Fruit fly (Drosophila melanogaster) whole organism, wandering third instar larva: Measurements from ENCODE around the gene CG7387.

ENCODE experiments used
- Abd-B ChIP-seq: fragments of >200 bp; optimal IDR thresholded peaks from 2 replicates; lab custom pipeline; 2017; ENCODE audit warnings: missing biosample characterization, missing genetic modification characterization
- CG32264 ChIP-seq: fragments of 200-800 bp; sonication (Bioruptor generic); optimal IDR thresholded peaks from 2 replicates; lab custom pipeline; 2016; ENCODE audit warnings: missing biosample characterization, missing genetic modification characterization
- CG9705 ChIP-seq: fragments of 200-800 bp; sonication (Bioruptor generic); optimal IDR thresholded peaks from 2 replicates; lab custom pipeline; 2018; ENCODE audit warnings: missing biosample characterization, mild to moderate bottlenecking, missing genetic modification characterization
- CrebA ChIP-seq: fragments of 200-800 bp; sonication (Bioruptor generic); optimal IDR thresholded peaks from 2 replicates; lab custom pipeline; 2016; ENCODE audit warnings: missing biosample characterization, mild to moderate bottlenecking, missing genetic modification characterization, borderline replicate concordance
- Dfd ChIP-seq: fragments of >200 bp; optimal IDR thresholded peaks from 2 replicates; lab custom pipeline; 2017; ENCODE audit warnings: missing biosample characterization, missing genetic modification characterization
- Dif ChIP-seq: fragments of 200-275, 200-300 bp; sonication (Bioruptor generic); optimal IDR thresholded peaks from 2 replicates; lab custom pipeline; 2018; ENCODE audit warnings: missing biosample characterization, missing genetic modification characterization; ENCODE audit not compliant: partially characterized antibody
- GATAd ChIP-seq: sonication (Bioruptor generic); optimal IDR thresholded peaks from 2 replicates; lab custom pipeline; 2016; ENCODE audit warnings: missing biosample characterization, missing genetic modification characterization
- HLH106 ChIP-seq: fragments of 200-800 bp; optimal IDR thresholded peaks from 3 replicates; lab custom pipeline; 2019; ENCODE audit warnings: missing biosample characterization, mild to moderate bottlenecking, missing genetic modification characterization, moderate library complexity
- Hnf4 ChIP-seq: fragments of 200-800 bp; sonication (Bioruptor generic); optimal IDR thresholded peaks from 2 replicates; lab custom pipeline; 2016; ENCODE audit warnings: missing biosample characterization, mild to moderate bottlenecking, missing genetic modification characterization
- Hr78 ChIP-seq: fragments of >200 bp; optimal IDR thresholded peaks from 2 replicates; lab custom pipeline; 2017; ENCODE audit warnings: missing biosample characterization, missing genetic modification characterization
- Hr83 ChIP-seq: fragments of 200-300 bp; sonication (Bioruptor generic); optimal IDR thresholded peaks from 2 replicates; lab custom pipeline; 2016; ENCODE audit warnings: missing biosample characterization, mild to moderate bottlenecking, missing genetic modification characterization, moderate library complexity; ENCODE audit not compliant: poor library complexity, severe bottlenecking
- Jra ChIP-seq: sonication (Bioruptor generic); optimal IDR thresholded peaks from 2 replicates; lab custom pipeline; 2016; ENCODE audit warnings: missing biosample characterization, missing genetic modification characterization
- Mio ChIP-seq: sonication (Bioruptor generic); optimal IDR thresholded peaks from 2 replicates; lab custom pipeline; 2016; ENCODE audit warnings: missing biosample characterization, missing genetic modification characterization
- Myc ChIP-seq: fragments of >200 bp; optimal IDR thresholded peaks from 2 replicates; lab custom pipeline; 2017
- N ChIP-seq: fragments of >200 bp; optimal IDR thresholded peaks from 2 replicates; lab custom pipeline; 2018; ENCODE audit warnings: missing biosample characterization, missing external identifiers, missing genetic modification characterization
- OdsH ChIP-seq: fragments of 200-800 bp; sonication (Bioruptor generic); optimal IDR thresholded peaks from 2 replicates; lab custom pipeline; 2016; ENCODE audit warnings: missing biosample characterization, mild to moderate bottlenecking, missing genetic modification characterization
- Rel ChIP-seq, 2 experiments: fragments of 200-800 bp; sonication (Bioruptor generic) in 1 of 2; optimal IDR thresholded peaks; 2 replicates in 1 of 2; 3 replicates in 1 of 2; lab custom pipeline; 2016 to 2019; ENCODE audit warnings: mild to moderate bottlenecking in 2 of 2, missing biosample characterization in 2 of 2, missing genetic modification characterization in 2 of 2, moderate library complexity in 1 of 2
- Sp1 ChIP-seq: fragments of 200-800 bp; sonication (Bioruptor generic); optimal IDR thresholded peaks from 3 replicates; lab custom pipeline; 2019; ENCODE audit warnings: missing biosample characterization, mild to moderate bottlenecking, missing genetic modification characterization, moderate library complexity
- Vsx2 ChIP-seq: fragments of 200-300, 225-300 bp; sonication (Bioruptor generic); optimal IDR thresholded peaks from 2 replicates; lab custom pipeline; 2018; ENCODE audit warnings: missing biosample characterization, missing genetic modification characterization; ENCODE audit not compliant: partially characterized antibody
- br ChIP-seq: fragments of 200-800 bp; sonication (Bioruptor generic); optimal IDR thresholded peaks from 2 replicates; lab custom pipeline; 2016; ENCODE audit warnings: missing biosample characterization, missing genetic modification characterization
- brk ChIP-seq: fragments of 200-800 bp; sonication (Bioruptor generic); optimal IDR thresholded peaks from 2 replicates; lab custom pipeline; 2016; ENCODE audit warnings: missing biosample characterization, mild to moderate bottlenecking, missing genetic modification characterization
- dl ChIP-seq, 2 experiments: fragments of 175-275, 200-275 bp in 1 of 2; fragments of 200-275 bp in 1 of 2; sonication (Bioruptor generic); optimal IDR thresholded peaks; lab custom pipeline; 2018; ENCODE audit warnings: mild to moderate bottlenecking in 2 of 2, missing biosample characterization in 2 of 2, missing genetic modification characterization in 2 of 2, moderate library complexity in 2 of 2; ENCODE audit not compliant: partially characterized antibody in 2 of 2, insufficient read depth in 1 of 2
- dmrt93B ChIP-seq: fragments of 200-800 bp; sonication (Bioruptor generic); optimal IDR thresholded peaks from 2 replicates; lab custom pipeline; 2018; ENCODE audit warnings: missing biosample characterization, mild to moderate bottlenecking, missing genetic modification characterization
- dsf ChIP-seq: sonication (Bioruptor generic); optimal IDR thresholded peaks from 2 replicates; lab custom pipeline; 2016; ENCODE audit warnings: missing biosample characterization, missing genetic modification characterization, borderline replicate concordance
- ey ChIP-seq: fragments of 200-800 bp; sonication (Bioruptor generic); optimal IDR thresholded peaks from 2 replicates; lab custom pipeline; 2016; ENCODE audit warnings: missing biosample characterization, missing genetic modification characterization
- foxo ChIP-seq, 2 experiments: fragments of 200-800 bp; sonication (Bioruptor generic); optimal IDR thresholded peaks; 2 replicates in 1 of 2; 3 replicates in 1 of 2; lab custom pipeline; 2016 to 2017; ENCODE audit warnings: missing biosample characterization in 2 of 2, missing genetic modification characterization in 2 of 2
- fru ChIP-seq: fragments of 200-800 bp; sonication (Bioruptor generic); optimal IDR thresholded peaks from 3 replicates; lab custom pipeline; 2016; ENCODE audit warnings: missing biosample characterization, mild to moderate bottlenecking, missing genetic modification characterization
- h ChIP-seq: fragments of 200-800 bp; sonication (Bioruptor generic); optimal IDR thresholded peaks from 3 replicates; lab custom pipeline; 2016; ENCODE audit warnings: missing biosample characterization, mild to moderate bottlenecking, missing genetic modification characterization
- jim ChIP-seq: fragments of 175-275, 200-325 bp; sonication (Bioruptor generic); optimal IDR thresholded peaks from 2 replicates; lab custom pipeline; 2016; ENCODE audit warnings: missing biosample characterization, mild to moderate bottlenecking, missing genetic modification characterization
- lola ChIP-seq: fragments of >200 bp; optimal IDR thresholded peaks from 2 replicates; lab custom pipeline; 2017; ENCODE audit warnings: missing biosample characterization, missing genetic modification characterization
- pan ChIP-seq: fragments of >200 bp; optimal IDR thresholded peaks from 2 replicates; lab custom pipeline; 2017
- psq ChIP-seq: fragments of 200-800 bp; sonication (Bioruptor generic); optimal IDR thresholded peaks from 3 replicates; lab custom pipeline; 2017; ENCODE audit warnings: missing biosample characterization, mild to moderate bottlenecking, missing genetic modification characterization, moderate library complexity
- rgr ChIP-seq: fragments of 200-800 bp; sonication (Bioruptor generic); optimal IDR thresholded peaks from 3 replicates; lab custom pipeline; 2016; ENCODE audit warnings: missing biosample characterization, mild to moderate bottlenecking, missing genetic modification characterization
- sage ChIP-seq: fragments of 200-800 bp; sonication (Bioruptor generic); optimal IDR thresholded peaks from 2 replicates; lab custom pipeline; 2016; ENCODE audit warnings: missing biosample characterization, mild to moderate bottlenecking, missing genetic modification characterization
- sv ChIP-seq: fragments of 200-800 bp; sonication (Bioruptor generic); optimal IDR thresholded peaks from 3 replicates; lab custom pipeline; 2016; ENCODE audit warnings: missing biosample characterization, missing genetic modification characterization
- tai ChIP-seq: sonication (Bioruptor generic); optimal IDR thresholded peaks from 2 replicates; lab custom pipeline; 2016; ENCODE audit warnings: missing biosample characterization, missing genetic modification characterization
- usp ChIP-seq: fragments of >200 bp; optimal IDR thresholded peaks from 2 replicates; lab custom pipeline; 2017; ENCODE audit warnings: missing biosample characterization, missing genetic modification characterization
- woc ChIP-seq: sonication (Bioruptor generic); optimal IDR thresholded peaks from 2 replicates; lab custom pipeline; 2016; ENCODE audit warnings: missing biosample characterization, mild to moderate bottlenecking, missing genetic modification characterization

The CG7387 gene

DNA sequence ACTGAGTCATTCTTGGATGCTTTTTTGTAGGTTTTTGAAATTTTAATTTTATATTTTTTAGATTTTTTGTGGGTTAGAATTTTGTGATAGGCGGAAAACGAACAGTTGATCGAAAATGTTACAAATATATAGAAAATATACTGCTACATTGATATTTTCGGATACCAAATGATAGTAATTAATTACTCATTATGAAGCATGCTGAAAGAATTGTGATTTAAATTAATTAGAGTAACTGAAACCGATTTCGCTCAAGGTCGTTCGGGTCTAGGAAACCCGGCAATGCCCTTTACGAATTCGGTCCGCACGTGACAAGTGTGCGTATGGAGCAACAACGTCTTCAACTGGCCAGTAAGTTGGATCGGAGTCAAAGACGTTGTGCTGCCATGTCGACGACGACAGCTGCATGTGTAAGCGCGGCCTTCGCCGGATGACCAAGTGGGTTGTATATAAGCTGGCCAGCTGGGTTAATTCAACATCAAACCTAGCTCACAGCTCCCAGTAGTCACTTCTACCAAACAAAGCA lies 9.5 kb upstream of the CG7387 start, which contains the start of the genes CG7366 and CG13679:
Gene CG7366, minus strand, starts transcription at position 101 of the 526 bp plus-strand sequence.
Gene CG13679, plus strand, starts transcription at position 476 of the 526 bp plus-strand sequence.
- TF ChIP-seq pan (lab: Kevin White, UChicago) (no peak), sv (no peak), Sp1 (GFP tag; lab: Kevin White, UChicago) (no peak), dsf (GFP tag; lab: Kevin White, UChicago) (no peak), woc (GFP tag; lab: Kevin White, UChicago) (no peak), Hnf4 (GFP tag; lab: Kevin White, UChicago) (no peak)

DNA sequence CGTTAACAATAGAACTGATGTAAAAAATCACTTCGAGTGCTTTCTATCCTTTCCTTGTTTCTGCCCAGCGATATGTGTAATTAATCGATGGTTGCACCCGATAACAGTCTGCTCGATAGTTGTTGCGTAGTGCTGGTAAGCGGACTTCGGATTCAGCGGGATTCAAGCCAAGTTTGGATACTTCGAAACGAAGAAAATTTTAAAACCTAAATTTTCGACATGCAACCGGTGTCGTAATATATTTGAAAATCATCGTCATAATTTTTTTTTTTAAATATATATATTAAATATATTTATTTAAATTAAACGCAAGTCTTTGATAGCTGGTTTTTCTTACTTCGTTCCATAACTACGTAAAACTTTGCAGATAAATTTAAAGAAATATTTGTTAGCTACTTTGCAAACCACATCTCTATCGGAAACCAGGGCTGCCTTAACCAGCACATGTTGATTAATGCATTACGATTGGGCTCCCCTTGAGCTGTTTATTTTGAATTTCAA lies 4.9 kb upstream of the CG7387 start, which contains the start of the genes UbcE2M and Dhps:
Gene UbcE2M, minus strand, starts transcription at position 209 of the 501 bp plus-strand sequence.
Gene Dhps, plus strand, starts transcription at position 429 of the 501 bp plus-strand sequence.
- TF ChIP-seq Vsx2 (GFP tag; lab: Kevin White, UChicago): no peak
- no peak for TF ChIP-seq dl (GFP tag; optimal IDR thresholded peaks at IDR 0.05; lab: Kevin White, UChicago; ENCODE audit: insufficient read depth in 1 of 2, partially characterized antibody in 2 of 2)
- peak in 1 of 2 experiments; percentile 77 for TF ChIP-seq foxo (GFP tag; optimal IDR thresholded peaks at IDR 0.05; lab: Kevin White, UChicago)
- TF ChIP-seq woc (GFP tag; lab: Kevin White, UChicago): peak; percentile 46
- TF ChIP-seq CG32264 (GFP tag; lab: Kevin White, UChicago): no peak
- no peak for TF ChIP-seq N (GFP tag; lab: Kevin White, UChicago)
- no peak for TF ChIP-seq CrebA
- no peak for TF ChIP-seq pan (lab: Kevin White, UChicago)
- no peak for TF ChIP-seq tai (GFP tag; lab: Kevin White, UChicago)
- peak; percentile 79 for TF ChIP-seq HLH106 (tag; lab: Kevin White, UChicago)
- no peak for TF ChIP-seq Mio
- TF ChIP-seq rgr (GFP tag; lab: Kevin White, UChicago): peak; percentile 72
- TF ChIP-seq dsf (GFP tag; lab: Kevin White, UChicago): no peak
- TF ChIP-seq Dfd: no peak
- peak; percentile 86 for TF ChIP-seq dmrt93B (GFP tag; lab: Kevin White, UChicago)
- TF ChIP-seq brk (GFP tag; lab: Kevin White, UChicago): no peak
- TF ChIP-seq Jra (GFP tag; lab: Kevin White, UChicago): no peak
- TF ChIP-seq Hnf4 (GFP tag; lab: Kevin White, UChicago): no peak
- TF ChIP-seq ey (GFP tag; lab: Kevin White, UChicago): peak; percentile 54
- TF ChIP-seq jim (GFP tag; lab: Kevin White, UChicago): no peak
- no peak for TF ChIP-seq sv
- peak; percentile 61 for TF ChIP-seq OdsH
- peak; percentile 40 for TF ChIP-seq Hr83 (GFP tag; lab: Kevin White, UChicago)
- TF ChIP-seq CG9705 (GFP tag; lab: Kevin White, UChicago): peak; percentile 67
- TF ChIP-seq lola (GFP tag; lab: Kevin White, UChicago): no peak
- TF ChIP-seq Hr78 (GFP tag; lab: Kevin White, UChicago): no peak
- TF ChIP-seq Myc (lab: Kevin White, UChicago): peak; percentile 90
- TF ChIP-seq usp (GFP tag; lab: Kevin White, UChicago): no peak
- peak; percentile 68 for TF ChIP-seq h (GFP tag; lab: Kevin White, UChicago)
- TF ChIP-seq Rel (GFP tag; optimal IDR thresholded peaks at IDR 0.05; lab: Kevin White, UChicago): no peak
- TF ChIP-seq Rel (tag; optimal IDR thresholded peaks at IDR 0.05; lab: Kevin White, UChicago): no peak
- TF ChIP-seq psq (GFP tag; lab: Kevin White, UChicago): peak; percentile 78
- peak; percentile 42 for TF ChIP-seq br (GFP tag; lab: Kevin White, UChicago)
- TF ChIP-seq Sp1 (GFP tag; lab: Kevin White, UChicago): peak; percentile 76
- no peak for TF ChIP-seq sage (GFP tag; lab: Kevin White, UChicago)
- peak; percentile 0 for TF ChIP-seq GATAd (GFP tag; lab: Kevin White, UChicago)
- TF ChIP-seq Abd-B (GFP tag; lab: Kevin White, UChicago): no peak
- no peak for TF ChIP-seq Dif (GFP tag; lab: Kevin White, UChicago)
- TF ChIP-seq fru (GFP tag; lab: Kevin White, UChicago): no peak
